Fruit fly (Drosophila melanogaster) whole organism, embryonic: ENCODE results near the gene CG43796.

ENCODE experiments used
- Ada2b ChIP-seq: fragments of 200-800 bp; sonication (Bioruptor generic); IDR thresholded peaks from 2 replicates; pipeline ENCODE4 v1.3.6; 2022; ENCODE audit warnings: missing biosample characterization, missing genetic modification characterization
- Atf-2 ChIP-seq: fragments of 200-800 bp; sonication (Bioruptor generic); optimal IDR thresholded peaks from 2 replicates; lab custom pipeline; 2016; ENCODE audit warnings: missing biosample characterization, missing genetic modification characterization
- BtbVII ChIP-seq: fragments of 200-800 bp; sonication (Bioruptor generic); optimal IDR thresholded peaks from 3 replicates; lab custom pipeline; 2017; ENCODE audit warnings: missing biosample characterization, mild to moderate bottlenecking, missing genetic modification characterization
- CG1024 ChIP-seq: fragments of 200-800 bp; sonication (Bioruptor generic); IDR thresholded peaks from 2 replicates; pipeline ENCODE4 v1.3.6; 2022; ENCODE audit warnings: missing biosample characterization, missing genetic modification characterization
- CG11723 ChIP-seq: fragments of 200-800 bp; sonication (Bioruptor generic); optimal IDR thresholded peaks from 2 replicates; lab custom pipeline; 2017; ENCODE audit warnings: missing biosample characterization, mild to moderate bottlenecking, missing genetic modification characterization
- CG12071 ChIP-seq: fragments of 200-800 bp; sonication (Bioruptor generic); optimal IDR thresholded peaks from 3 replicates; lab custom pipeline; 2018; ENCODE audit warnings: missing biosample characterization, mild to moderate bottlenecking, missing genetic modification characterization
- CG12391 ChIP-seq: fragments of 200-800 bp; sonication (Bioruptor generic); optimal IDR thresholded peaks from 3 replicates; lab custom pipeline; 2018; ENCODE audit warnings: missing biosample characterization, mild to moderate bottlenecking, missing genetic modification characterization, moderate library complexity
- CG13894 ChIP-seq: fragments of 200-800 bp; sonication (Bioruptor generic); optimal IDR thresholded peaks from 3 replicates; lab custom pipeline; 2018; ENCODE audit warnings: missing biosample characterization, mild to moderate bottlenecking, missing genetic modification characterization, moderate library complexity
- CG1603 ChIP-seq: fragments of 200-800 bp; sonication (Bioruptor generic); optimal IDR thresholded peaks from 2 replicates; lab custom pipeline; 2019; ENCODE audit warnings: missing biosample characterization, mild to moderate bottlenecking, missing genetic modification characterization, moderate library complexity
- CG17802 ChIP-seq: fragments of 200-800 bp; sonication (Bioruptor generic); optimal IDR thresholded peaks from 2 replicates; lab custom pipeline; 2018; ENCODE audit warnings: missing biosample characterization, mild to moderate bottlenecking, missing genetic modification characterization, moderate library complexity
- CG2129 ChIP-seq: fragments of 200-800 bp; sonication (Bioruptor generic); IDR thresholded peaks from 2 replicates; pipeline ENCODE4 v1.3.6; 2022; ENCODE audit warnings: missing biosample characterization, missing genetic modification characterization; ENCODE audit not compliant: partially characterized antibody
- CG2202 ChIP-seq: fragments of 200-800 bp; sonication (Bioruptor generic); optimal IDR thresholded peaks from 2 replicates; lab custom pipeline; 2018; ENCODE audit warnings: missing biosample characterization, mild to moderate bottlenecking, missing genetic modification characterization
- CG3065 ChIP-seq: fragments of 200-800 bp; sonication (Bioruptor generic); optimal IDR thresholded peaks from 2 replicates; lab custom pipeline; 2016; ENCODE audit warnings: missing biosample characterization, missing genetic modification characterization
- CG3407 ChIP-seq: fragments of 200-800 bp; sonication (Bioruptor generic); optimal IDR thresholded peaks from 2 replicates; lab custom pipeline; 2018; ENCODE audit warnings: missing biosample characterization, mild to moderate bottlenecking, missing genetic modification characterization
- CG34224 ChIP-seq: fragments of 200-800 bp; sonication (Bioruptor generic); IDR thresholded peaks from 3 replicates; pipeline ENCODE4 v1.3.6; 2022; ENCODE audit warnings: missing biosample characterization, missing genetic modification characterization; ENCODE audit not compliant: partially characterized antibody
- CG5180 ChIP-seq: fragments of 200-800 bp; sonication (Bioruptor generic); optimal IDR thresholded peaks from 3 replicates; lab custom pipeline; 2017; ENCODE audit warnings: missing biosample characterization, missing genetic modification characterization, mild to moderate bottlenecking, moderate library complexity, missing genetic modification reagents
- CG6813 ChIP-seq: fragments of 200-800 bp; sonication (Bioruptor generic); optimal IDR thresholded peaks from 2 replicates; lab custom pipeline; 2017; ENCODE audit warnings: missing biosample characterization, missing genetic modification characterization, mild to moderate bottlenecking, moderate library complexity, missing genetic modification reagents
- CG8388 ChIP-seq: fragments of 200-800 bp; sonication (Bioruptor generic); optimal IDR thresholded peaks from 2 replicates; lab custom pipeline; 2019; ENCODE audit warnings: missing biosample characterization, mild to moderate bottlenecking, missing genetic modification characterization, moderate library complexity
- CG8765 ChIP-seq: fragments of 200-800 bp; sonication (Bioruptor generic); IDR thresholded peaks from 2 replicates; pipeline ENCODE4 v1.3.6; 2022; ENCODE audit warnings: missing biosample characterization, missing genetic modification characterization
- CG9876 ChIP-seq: fragments of 200-800 bp; sonication (Bioruptor generic); optimal IDR thresholded peaks from 2 replicates; lab custom pipeline; 2016; ENCODE audit warnings: missing biosample characterization, missing genetic modification characterization
- Dbx ChIP-seq: fragments of 200-800 bp; sonication (Bioruptor generic); IDR thresholded peaks from 3 replicates; pipeline ENCODE4 v1.3.6; 2022; ENCODE audit warnings: missing biosample characterization, missing genetic modification characterization
- E2f1 ChIP-seq: fragments of 200-800 bp; sonication (Bioruptor generic); IDR thresholded peaks from 2 replicates; pipeline ENCODE4 v1.3.6; 2022; ENCODE audit warnings: missing biosample characterization, missing genetic modification characterization
- Eip74EF ChIP-seq, 2 experiments: fragments of 200-800 bp in 1 of 2; fragments of >200 bp in 1 of 2; sonication (Bioruptor generic) in 1 of 2; optimal IDR thresholded peaks; 2 replicates each; lab custom pipeline; 2017 to 2019; ENCODE audit warnings: missing biosample characterization in 2 of 2, missing genetic modification characterization in 2 of 2, mild to moderate bottlenecking in 1 of 2, moderate library complexity in 1 of 2
- HHEX ChIP-seq: fragments of 200-800 bp; sonication (Bioruptor generic); optimal IDR thresholded peaks from 3 replicates; lab custom pipeline; 2017; ENCODE audit warnings: missing biosample characterization, mild to moderate bottlenecking, missing genetic modification characterization, missing genetic modification reagents
- HLH3B ChIP-seq: fragments of 200-800 bp; sonication (Bioruptor generic); IDR thresholded peaks from 2 replicates; pipeline ENCODE4 v1.3.6; 2022; ENCODE audit warnings: missing biosample characterization, missing genetic modification characterization
- Hr3 ChIP-seq: fragments of 200-800 bp; sonication (Bioruptor generic); optimal IDR thresholded peaks from 3 replicates; lab custom pipeline; 2016; ENCODE audit warnings: missing biosample characterization, missing genetic modification characterization
- MTF-1 ChIP-seq: fragments of 200-800 bp; sonication (Bioruptor generic); optimal IDR thresholded peaks from 2 replicates; lab custom pipeline; 2018; ENCODE audit warnings: missing biosample characterization, mild to moderate bottlenecking, missing genetic modification characterization, borderline replicate concordance
- Neu2 ChIP-seq: fragments of 200-800 bp; sonication (Bioruptor generic); optimal IDR thresholded peaks from 3 replicates; lab custom pipeline; 2016; ENCODE audit warnings: missing biosample characterization, missing genetic modification characterization, borderline replicate concordance
- Poxn ChIP-seq: fragments of 200-800 bp; sonication (Bioruptor generic); IDR thresholded peaks from 2 replicates; pipeline ENCODE4 v1.3.6; 2022; ENCODE audit warnings: missing biosample characterization, missing genetic modification characterization
- Sox102F ChIP-seq: fragments of 200-800 bp; sonication (Bioruptor generic); optimal IDR thresholded peaks from 2 replicates; lab custom pipeline; 2018; ENCODE audit warnings: missing biosample characterization, mild to moderate bottlenecking, missing genetic modification characterization, moderate library complexity
- ato ChIP-seq: fragments of 200-800 bp; sonication (Bioruptor generic); IDR thresholded peaks from 2 replicates; pipeline ENCODE4 v1.3.6; 2022; ENCODE audit warnings: missing biosample characterization, missing genetic modification characterization; ENCODE audit not compliant: partially characterized antibody
- az2 ChIP-seq: fragments of 200-800 bp; sonication (Bioruptor generic); optimal IDR thresholded peaks from 3 replicates; lab custom pipeline; 2016; ENCODE audit warnings: missing biosample characterization, missing genetic modification characterization
- br ChIP-seq: fragments of >200 bp; optimal IDR thresholded peaks from 2 replicates; lab custom pipeline; 2017
- bsh ChIP-seq, 2 experiments: fragments of 200-800 bp; sonication (Bioruptor generic); optimal IDR thresholded peaks; 2 replicates each; lab custom pipeline; 2017 to 2018; ENCODE audit warnings: mild to moderate bottlenecking in 2 of 2, missing biosample characterization in 2 of 2, missing genetic modification characterization in 2 of 2, moderate library complexity in 1 of 2
- dan ChIP-seq: fragments of 200-800 bp; sonication (Bioruptor generic); IDR thresholded peaks from 2 replicates; pipeline ENCODE4 v1.3.6; 2022; ENCODE audit warnings: missing biosample characterization, missing genetic modification characterization
- fd3F ChIP-seq: fragments of 200-800 bp; sonication (Bioruptor generic); optimal IDR thresholded peaks from 2 replicates; lab custom pipeline; 2018; ENCODE audit warnings: missing biosample characterization, mild to moderate bottlenecking, missing genetic modification characterization, moderate library complexity
- fu2 ChIP-seq: fragments of 200-800 bp; sonication (Bioruptor generic); optimal IDR thresholded peaks from 2 replicates; lab custom pipeline; 2016; ENCODE audit warnings: missing biosample characterization, missing genetic modification characterization
- hkb ChIP-seq, 2 experiments: fragments of 200-800 bp in 1 of 2; fragments of >200 bp in 1 of 2; sonication (Bioruptor generic) in 1 of 2; IDR thresholded peaks in 1 of 2; optimal IDR thresholded peaks in 1 of 2; 2 replicates each; pipeline versions ENCODE4 v1.3.6 to Lab custom; 2017 to 2022; ENCODE audit warnings: missing biosample characterization in 1 of 2, missing genetic modification characterization in 1 of 2
- inv ChIP-seq: fragments of 200-800 bp; sonication (Bioruptor generic); IDR thresholded peaks from 2 replicates; pipeline ENCODE4 v1.3.6; 2022; ENCODE audit warnings: missing biosample characterization, missing genetic modification characterization; ENCODE audit not compliant: partially characterized antibody
- kay ChIP-seq: fragments of 200-800 bp; sonication (Bioruptor generic); optimal IDR thresholded peaks from 2 replicates; lab custom pipeline; 2016; ENCODE audit warnings: missing biosample characterization, missing genetic modification characterization
- lab ChIP-seq: fragments of 200-800 bp; sonication (Bioruptor generic); optimal IDR thresholded peaks from 3 replicates; lab custom pipeline; 2017; ENCODE audit warnings: missing biosample characterization, missing genetic modification characterization, mild to moderate bottlenecking, moderate library complexity, missing genetic modification reagents
- lola ChIP-seq, 3 experiments: fragments of >200 bp in 2 of 3; fragments of 200-800 bp in 1 of 3; sonication (Bioruptor generic) in 1 of 3; optimal IDR thresholded peaks; 2 replicates each; lab custom pipeline; 2017 to 2019; ENCODE audit warnings: missing biosample characterization in 3 of 3, missing genetic modification characterization in 3 of 3, mild to moderate bottlenecking in 1 of 3, moderate library complexity in 1 of 3
- pho ChIP-seq: fragments of 200-800 bp; sonication (Bioruptor generic); optimal IDR thresholded peaks from 2 replicates; lab custom pipeline; 2016; ENCODE audit warnings: missing biosample characterization, missing genetic modification characterization
- repo ChIP-seq: fragments of 200-800 bp; sonication (Bioruptor generic); optimal IDR thresholded peaks from 2 replicates; lab custom pipeline; 2016; ENCODE audit warnings: missing biosample characterization, missing genetic modification characterization
- sens-2 ChIP-seq: fragments of 200-800 bp; sonication (Bioruptor generic); IDR thresholded peaks from 2 replicates; pipeline ENCODE4 v1.3.6; 2022; ENCODE audit warnings: missing biosample characterization, missing genetic modification characterization
- seq ChIP-seq: fragments of 200-800 bp; sonication (Bioruptor generic); IDR thresholded peaks from 2 replicates; pipeline ENCODE4 v1.3.6; 2022; ENCODE audit warnings: missing biosample characterization, missing genetic modification characterization
- sima ChIP-seq: fragments of 200-800 bp; sonication (Bioruptor generic); optimal IDR thresholded peaks from 2 replicates; lab custom pipeline; 2016; ENCODE audit warnings: missing biosample characterization, missing genetic modification characterization
- trem ChIP-seq: fragments of 200-800 bp; optimal IDR thresholded peaks from 3 replicates; lab custom pipeline; 2019; ENCODE audit warnings: missing biosample characterization, mild to moderate bottlenecking, missing genetic modification characterization, moderate library complexity
- twi ChIP-seq: fragments of 200-800 bp; optimal IDR thresholded peaks from 2 replicates; lab custom pipeline; 2019; ENCODE audit warnings: missing biosample characterization, mild to moderate bottlenecking, missing genetic modification characterization, moderate library complexity
- yki ChIP-seq: fragments of >200 bp; optimal IDR thresholded peaks from 3 replicates; lab custom pipeline; 2018

The CG43796 gene

DNA sequence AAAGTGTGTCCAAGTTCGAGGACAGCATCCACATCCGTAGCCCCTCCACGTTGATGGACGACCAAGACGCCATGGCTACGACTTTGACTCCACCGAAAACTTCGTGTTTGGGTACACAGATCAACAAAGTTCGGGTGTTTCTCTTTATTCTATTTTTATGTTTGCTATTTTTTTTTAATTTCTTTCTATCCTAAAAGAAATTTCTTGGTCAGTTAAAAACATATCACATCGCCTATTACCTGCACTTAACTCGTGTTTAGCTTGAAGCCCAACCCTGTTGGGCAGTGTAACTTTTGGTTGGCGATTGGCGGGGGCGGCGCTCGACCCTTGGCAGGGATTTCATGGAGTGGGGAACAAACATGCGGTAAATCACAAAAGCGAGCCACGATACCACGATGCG, 8.7 kb upstream of the CG43796 start (continued):
- TF ChIP-seq bsh (GFP tag; optimal IDR thresholded peaks at IDR 0.05; lab: Kevin White, UChicago), result peak; percentile 65 to 83
- TF ChIP-seq CG5180 (GFP tag; lab: Kevin White, UChicago), result peak; percentile 32
- TF ChIP-seq CG8765 (GFP tag; lab: Robert Waterston, UW), result peak; percentile 37; the same call in 1 of the 2 replicates
- no peak for TF ChIP-seq pho
- TF ChIP-seq trem (tag; lab: Kevin White, UChicago), result peak; percentile 41
- no peak for TF ChIP-seq dan (GFP tag; lab: Robert Waterston, UW)
- TF ChIP-seq Poxn (GFP tag; lab: Robert Waterston, UW), result no peak
- no peak for TF ChIP-seq CG3065
- peak; percentile 68 for TF ChIP-seq HHEX (GFP tag; lab: Kevin White, UChicago)
- TF ChIP-seq sens-2 (GFP tag; lab: Robert Waterston, UW), result peak; percentile 67
- no peak for TF ChIP-seq sima (GFP tag; lab: Kevin White, UChicago)
- TF ChIP-seq CG2129, result no peak
- no peak for TF ChIP-seq Dbx (GFP tag; lab: Robert Waterston, UW)
- peak; percentile 46 for TF ChIP-seq CG17802
- TF ChIP-seq CG12391 (tag; lab: Kevin White, UChicago), result peak; percentile 45
- no peak for TF ChIP-seq ato (GFP tag; lab: Robert Waterston, UW)
- TF ChIP-seq Atf-2, result no peak
- TF ChIP-seq CG1603, result peak; percentile 11
- TF ChIP-seq CG3407 (GFP tag; lab: Kevin White, UChicago), result peak; percentile 9
- peak; percentile 25 for TF ChIP-seq CG11723 (GFP tag; lab: Kevin White, UChicago)
- TF ChIP-seq az2 (GFP tag; lab: Kevin White, UChicago), result peak; percentile 21
- peak; percentile 24 for TF ChIP-seq fu2 (GFP tag; lab: Kevin White, UChicago)
- 0 out of 2 replicates have a peak, but pooled peaks have one; percentile 59 for TF ChIP-seq seq (GFP tag; lab: Robert Waterston, UW)
- peak; percentile 32 for TF ChIP-seq CG12071 (GFP tag; lab: Kevin White, UChicago)
- TF ChIP-seq CG13894 (tag; lab: Kevin White, UChicago), result no peak
- peak; percentile 76 for TF ChIP-seq lab (GFP tag; lab: Kevin White, UChicago)
- TF ChIP-seq HLH3B (GFP tag; lab: Robert Waterston, UW), result peak; percentile 36; the same call in 1 of the 2 replicates
- TF ChIP-seq twi (tag; lab: Kevin White, UChicago), result no peak
- TF ChIP-seq CG1024, result no peak
- no peak for TF ChIP-seq CG2202 (tag; lab: Kevin White, UChicago)
- TF ChIP-seq CG6813 (GFP tag; lab: Kevin White, UChicago), result peak; percentile 58
- TF ChIP-seq Ada2b (GFP tag; lab: Robert Waterston, UW), result no peak
- TF ChIP-seq Neu2, result no peak
- no peak for TF ChIP-seq repo
- peak; percentile 41 for TF ChIP-seq BtbVII (GFP tag; lab: Kevin White, UChicago)
- peak; percentile 15 for TF ChIP-seq fd3F (GFP tag; lab: Kevin White, UChicago)
- TF ChIP-seq Eip74EF (GFP tag; optimal IDR thresholded peaks at IDR 0.05; lab: Kevin White, UChicago), result peak in 1 of 2 experiments; percentile 30
- no peak for TF ChIP-seq hkb (optimal IDR thresholded peaks at IDR 0.05; lab: Kevin White, UChicago)
- peak; percentile 60 for TF ChIP-seq hkb (GFP tag; IDR thresholded peaks at IDR 0.05; lab: Robert Waterston, UW)
- no peak for TF ChIP-seq CG34224 (GFP tag; lab: Robert Waterston, UW)
- TF ChIP-seq Sox102F (GFP tag; lab: Kevin White, UChicago), result peak; percentile 50
- TF ChIP-seq br (lab: Kevin White, UChicago), result no peak
- peak; percentile 54 for TF ChIP-seq E2f1
- no peak for TF ChIP-seq kay
- no peak for TF ChIP-seq MTF-1 (GFP tag; lab: Kevin White, UChicago)
- peak; percentile 46 for TF ChIP-seq CG8388 (GFP tag; lab: Kevin White, UChicago)
- TF ChIP-seq yki (lab: Kevin White, UChicago), result no peak
- peak; percentile 6 for TF ChIP-seq Hr3 (GFP tag; lab: Kevin White, UChicago)
- TF ChIP-seq CG9876 (GFP tag; lab: Kevin White, UChicago), result no peak
- peak in 1 of 3 experiments; percentile 63 for TF ChIP-seq lola (GFP tag; optimal IDR thresholded peaks at IDR 0.05; lab: Kevin White, UChicago)
- TF ChIP-seq inv (GFP tag; lab: Robert Waterston, UW), result no peak
